Worm (Caenorhabditis elegans): ENCODE measurements around the gene srd-66.

- TF ChIP-seq nhr-76 (tag; optimal IDR thresholded peaks at IDR 0.05) (no peak), unc-120 (tag; optimal IDR thresholded peaks at IDR 0.05; ENCODE audit: poor library complexity, severe bottlenecking) (no peak), hlh-1 (tag; optimal IDR thresholded peaks at IDR 0.05) (no peak), lsy-2 (tag; optimal IDR thresholded peaks at IDR 0.05) (no peak), ztf-11 (tag; optimal IDR thresholded peaks at IDR 0.05) (no peak), unc-62 (GFP tag; optimal IDR thresholded peaks at IDR 0.05) (no peak), mep-1 (tag; optimal IDR thresholded peaks at IDR 0.05) (no peak), cnd-1 (tag; optimal IDR thresholded peaks at IDR 0.05) (no peak), nhr-28 (tag; optimal IDR thresholded peaks at IDR 0.05) (no peak), elt-3 (tag; optimal IDR thresholded peaks at IDR 0.05) (no peak), nhr-237 (tag; optimal IDR thresholded peaks at IDR 0.05) (no peak), nhr-12 (tag; optimal IDR thresholded peaks at IDR 0.05) (no peak), unc-39 (tag; optimal IDR thresholded peaks at IDR 0.05) (no peak), lin-13 (tag; optimal IDR thresholded peaks at IDR 0.05) (no peak)
These were observed 26.4 kb upstream of the srd-66 start for ce11 chrIII:2008894-2009293.
